Fruit fly (Drosophila melanogaster) whole organism, adult: Measurements from ENCODE around the gene CG14302.
A peak's percentile ranks its signal among the peaks of the same experiment; 100 is the strongest.

Experiments
- CG14711 ChIP-seq: fragments of 200-800 bp; sonication (Bioruptor generic); optimal IDR thresholded peaks from 2 replicates; lab custom pipeline; 2018; ENCODE audit warnings: missing biosample characterization, mild to moderate bottlenecking, missing genetic modification characterization, moderate library complexity
- CG33017 ChIP-seq: fragments of 200-800 bp; sonication (Bioruptor generic); optimal IDR thresholded peaks from 2 replicates; lab custom pipeline; 2018; ENCODE audit warnings: missing biosample characterization, mild to moderate bottlenecking, missing genetic modification characterization, moderate library complexity
- CG7101 ChIP-seq: fragments of 200-800 bp; sonication (Bioruptor generic); optimal IDR thresholded peaks from 2 replicates; lab custom pipeline; 2018; ENCODE audit warnings: missing biosample characterization, mild to moderate bottlenecking, missing genetic modification characterization, moderate library complexity
- Hr96 ChIP-seq: fragments of 200-800 bp; sonication (Bioruptor generic); optimal IDR thresholded peaks from 2 replicates; lab custom pipeline; 2016; ENCODE audit warnings: missing biosample characterization, missing genetic modification characterization
- cnc ChIP-seq, 2 experiments: fragments of >200 bp; optimal IDR thresholded peaks; 2 replicates each; lab custom pipeline; 2017
- kay ChIP-seq: fragments of 200-800 bp; sonication (Bioruptor generic); peaks from one replicate; lab custom pipeline; 2016; ENCODE audit warnings: missing biosample characterization, missing genetic modification characterization, borderline replicate concordance
- tj ChIP-seq: fragments of 200-800 bp; sonication (Bioruptor generic); optimal IDR thresholded peaks from 3 replicates; lab custom pipeline; 2017; ENCODE audit warnings: missing biosample characterization, mild to moderate bottlenecking, missing genetic modification characterization, moderate library complexity
- toe ChIP-seq: fragments of 200-800 bp; sonication (Bioruptor generic); optimal IDR thresholded peaks from 2 replicates; lab custom pipeline; 2016; ENCODE audit warnings: missing biosample characterization, missing genetic modification characterization

dm6 chr3R:18758548-18759257 is 26.2 kb downstream of the CG14302 start, which contains the start of gene Epg5:
- TF ChIP-seq CG7101 (tag; lab: Kevin White, UChicago) (peak; percentile 65), CG33017 (tag; lab: Kevin White, UChicago) (peak; percentile 61), kay (no peak), tj (peak; percentile 59), cnc (optimal IDR thresholded peaks at IDR 0.05; lab: Kevin White, UChicago) (no peak), Hr96 (GFP tag; lab: Kevin White, UChicago) (peak; percentile 75), toe (peak; percentile 87), CG14711 (tag; lab: Kevin White, UChicago) (peak; percentile 64)
